Fruit fly (Drosophila melanogaster): ENCODE measurements around the gene Art6.
A peak's percentile ranks its signal among the peaks of the same experiment; 100 is the strongest.

Art6 gene

DNA sequence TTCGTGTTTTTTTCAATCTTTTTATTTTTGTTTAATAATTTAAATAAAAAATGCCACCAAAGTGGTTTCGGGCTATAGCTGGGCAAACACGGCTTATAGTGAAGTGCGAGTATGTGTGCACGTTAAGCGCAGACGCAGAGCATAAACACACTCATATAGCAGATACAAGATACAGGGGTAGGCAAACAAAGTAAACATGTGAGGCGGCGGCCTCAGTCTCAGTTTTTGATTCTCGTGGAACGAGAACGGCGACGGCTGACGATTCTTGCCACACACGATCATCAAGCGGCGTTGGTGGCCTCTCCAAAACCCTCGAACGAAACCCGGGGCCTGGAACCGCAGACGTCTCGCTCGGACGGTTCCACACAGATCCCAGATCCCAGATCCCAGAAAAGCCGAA lies 44.5 kb upstream of the Art6 start (continued):
- peak in 1 of 2 experiments; percentile 40 for TF ChIP-seq tll (GFP tag; optimal IDR thresholded peaks at IDR 0.05)
- 0 out of 2 replicates have a peak, but pooled peaks have one; percentile 12 for TF ChIP-seq vvl (GFP tag; IDR thresholded peaks at IDR 0.05)
- no peak for TF ChIP-seq Blimp-1 (GFP tag; optimal IDR thresholded peaks at IDR 0.05)
- TF ChIP-seq ERR (GFP tag; optimal IDR thresholded peaks at IDR 0.05), result no peak
- TF ChIP-seq ems (GFP tag; optimal IDR thresholded peaks at IDR 0.05), result no peak
- 0 out of 2 replicates have a peak, but pooled peaks have one; percentile 9 for TF ChIP-seq sob (GFP tag; IDR thresholded peaks at IDR 0.05)
- TF ChIP-seq CG16813 (GFP tag; IDR thresholded peaks at IDR 0.05; ENCODE audit: partially characterized antibody), result no peak
- TF ChIP-seq lov (optimal IDR thresholded peaks at IDR 0.05), result no peak
- TF ChIP-seq lov (GFP tag; IDR thresholded peaks at IDR 0.05), result peak; percentile 75; the same call in 2 of the 3 replicates
- TF ChIP-seq Sox100B (GFP tag; optimal IDR thresholded peaks at IDR 0.05), result no peak
- peak; percentile 4 for TF ChIP-seq cg (GFP tag; optimal IDR thresholded peaks at IDR 0.05)
- peak; percentile 3 for TF ChIP-seq Deaf1 (tag; optimal IDR thresholded peaks at IDR 0.05)
- TF ChIP-seq CG2199 (GFP tag; IDR thresholded peaks at IDR 0.05), result peak; percentile 83; the same call in 2 of the 3 replicates
- no peak for TF ChIP-seq Oaz (GFP tag; IDR thresholded peaks at IDR 0.05)
- peak; percentile 48 for TF ChIP-seq twi (tag; optimal IDR thresholded peaks at IDR 0.05)
- peak; percentile 19 for TF ChIP-seq D19A (tag; optimal IDR thresholded peaks at IDR 0.05)
- TF ChIP-seq CG13775 (GFP tag; optimal IDR thresholded peaks at IDR 0.05), result no peak
- no peak for TF ChIP-seq bigmax (GFP tag; optimal IDR thresholded peaks at IDR 0.05)
- TF ChIP-seq ato (GFP tag; IDR thresholded peaks at IDR 0.05; ENCODE audit: partially characterized antibody), result no peak
- no peak for TF ChIP-seq Dad (GFP tag; optimal IDR thresholded peaks at IDR 0.05)
- TF ChIP-seq kni (GFP tag; optimal IDR thresholded peaks at IDR 0.05), result peak; percentile 31
- no peak for TF ChIP-seq ab (GFP tag; optimal IDR thresholded peaks at IDR 0.05)
- no peak for TF ChIP-seq Hr78 (GFP tag; optimal IDR thresholded peaks at IDR 0.05)
- TF ChIP-seq aop (GFP tag; IDR thresholded peaks at IDR 0.05), result no peak
- TF ChIP-seq zfh1 (GFP tag; IDR thresholded peaks at IDR 0.05), result 0 out of 3 replicates have a peak, but pooled peaks have one; percentile 36

DNA sequence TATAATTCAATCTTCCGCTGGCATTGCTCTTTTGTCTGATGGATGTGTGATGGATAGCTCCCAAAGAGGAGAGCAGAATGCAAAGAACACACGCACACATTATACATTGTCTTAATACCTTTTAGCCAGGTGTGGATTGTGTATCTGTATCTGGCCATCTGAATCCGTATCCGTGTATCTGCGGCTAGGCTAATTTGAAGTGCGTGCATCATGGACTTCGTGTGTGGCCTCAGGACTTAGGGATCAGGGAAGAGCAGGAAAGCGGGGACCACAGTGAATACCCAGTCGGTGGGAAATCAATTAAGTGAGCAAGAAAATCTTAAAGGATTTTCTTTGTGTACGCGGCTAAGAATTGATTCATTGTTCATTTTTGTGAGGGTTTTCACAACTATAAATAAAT lies 43.8 kb upstream of the Art6 start:
- TF ChIP-seq Sry-δ (GFP tag; optimal IDR thresholded peaks at IDR 0.05), result no peak
- no peak for TF ChIP-seq prd (optimal IDR thresholded peaks at IDR 0.05)
- TF ChIP-seq prd (GFP tag; IDR thresholded peaks at IDR 0.05), result 0 out of 3 replicates have a peak, but pooled peaks have one; percentile 5
- peak; percentile 80 for TF ChIP-seq grau (tag; optimal IDR thresholded peaks at IDR 0.05)
- peak; percentile 15 for TF ChIP-seq CG15696 (tag; optimal IDR thresholded peaks at IDR 0.05)

DNA sequence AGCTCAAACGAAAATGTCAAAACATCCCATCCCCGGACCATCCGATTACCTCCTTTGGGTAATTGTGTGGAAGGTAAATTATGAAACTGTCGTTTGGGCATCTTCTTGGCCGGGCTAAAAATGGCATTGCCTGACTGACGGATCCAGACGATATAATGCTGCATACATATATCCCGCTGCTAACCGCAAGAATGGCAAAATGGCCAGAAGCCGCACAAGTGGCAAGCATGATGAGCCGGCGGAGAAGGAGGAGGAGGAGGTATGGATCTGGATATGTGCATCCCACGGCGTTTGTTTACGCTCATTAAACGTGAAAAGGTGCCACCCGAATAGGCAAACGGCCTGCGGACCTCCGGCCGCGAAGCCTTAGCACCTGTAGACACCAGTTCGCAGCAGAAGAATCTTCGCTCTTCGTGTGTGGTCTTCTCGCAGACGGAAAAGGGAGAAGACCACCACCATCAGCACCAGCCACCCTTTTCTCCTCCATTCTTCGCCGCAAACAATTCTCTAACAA lies 43.4 kb upstream of the Art6 start:
- TF ChIP-seq D (optimal IDR thresholded peaks at IDR 0.05), result peak; percentile 85
- no peak for TF ChIP-seq D (GFP tag; optimal IDR thresholded peaks at IDR 0.05)
- TF ChIP-seq CG18764 (GFP tag; optimal IDR thresholded peaks at IDR 0.05), result no peak
- TF ChIP-seq sens (GFP tag), result peak; percentile 33
- no peak for TF ChIP-seq CG18599 (GFP tag; optimal IDR thresholded peaks at IDR 0.05)
- TF ChIP-seq zen (tag; optimal IDR thresholded peaks at IDR 0.05), result peak; percentile 92
- no peak for TF ChIP-seq Six4 (GFP tag; optimal IDR thresholded peaks at IDR 0.05)
- no peak for TF ChIP-seq gt (GFP tag; IDR thresholded peaks at IDR 0.05)
- TF ChIP-seq prd (optimal IDR thresholded peaks at IDR 0.05), result no peak
- 0 out of 3 replicates have a peak, but pooled peaks have one; percentile 42 for TF ChIP-seq prd (GFP tag; IDR thresholded peaks at IDR 0.05)
- TF ChIP-seq Kr (GFP tag; optimal IDR thresholded peaks at IDR 0.05), result peak; percentile 62
- TF ChIP-seq Awh (GFP tag; IDR thresholded peaks at IDR 0.05), result 0 out of 2 replicates have a peak, but pooled peaks have one; percentile 12
- TF ChIP-seq kni (GFP tag; optimal IDR thresholded peaks at IDR 0.05), result peak; percentile 21
